Worm (Caenorhabditis elegans) whole organism, L4 larva: Measurements from ENCODE around the gene msp-40.
A peak's percentile ranks its signal among the peaks of the same experiment; 100 is the strongest.

ENCODE experiments used
- F10B5.3 ChIP-seq: sonication (generic microtip); optimal IDR thresholded peaks from 2 replicates; lab custom pipeline; 2016; ENCODE audit warnings: mild to moderate bottlenecking, missing genetic modification characterization, missing compliant biosample characterization
- R02D3.7 ChIP-seq: fragments of 150-350 bp; sonication (generic microtip); optimal IDR thresholded peaks from 3 replicates; lab custom pipeline; 2014; ENCODE audit warnings: missing biosample characterization, missing genetic modification characterization
- T20F7.1 ChIP-seq: fragments of 200-800 bp; sonication (Bioruptor generic); optimal IDR thresholded peaks from 2 replicates; lab custom pipeline; 2018; ENCODE audit warnings: mild to moderate bottlenecking, missing genetic modification characterization, missing compliant biosample characterization
- T26A8.4 ChIP-seq: fragments of 200-800 bp; sonication (Bioruptor generic); IDR thresholded peaks from 2 replicates; pipeline ENCODE4 v1.3.6; 2022; ENCODE audit warnings: missing genetic modification characterization, missing compliant biosample characterization
- Y105C5A.15 ChIP-seq: fragments of 200-800 bp; sonication (Bioruptor generic); IDR thresholded peaks from 2 replicates; pipeline ENCODE4 v1.3.6; 2022; ENCODE audit warnings: missing genetic modification characterization, missing compliant biosample characterization
- Y75B8A.6 ChIP-seq: fragments of 200-800 bp; sonication (Bioruptor generic); IDR thresholded peaks from 2 replicates; pipeline ENCODE4 v1.3.6; 2022; ENCODE audit warnings: missing genetic modification reagents, missing genetic modification characterization, missing compliant biosample characterization
- aha-1 ChIP-seq: fragments of 150-350 bp; peaks from one replicate; lab custom pipeline; 2014; ENCODE audit warnings: missing biosample characterization, missing genetic modification characterization
- aly-2 ChIP-seq: sonication (generic microtip); optimal IDR thresholded peaks from 2 replicates; lab custom pipeline; 2018; ENCODE audit warnings: missing biosample characterization, missing genetic modification characterization
- ama-1 ChIP-seq: fragments of 150-350 bp; optimal IDR thresholded peaks from 2 replicates; lab custom pipeline; 2014; ENCODE audit warnings: inconsistent platforms, mixed read lengths
- attf-4 ChIP-seq: sonication (generic microtip); optimal IDR thresholded peaks from 3 replicates; lab custom pipeline; 2017; ENCODE audit warnings: missing biosample characterization, missing genetic modification characterization
- ceh-20 ChIP-seq: fragments of 200-800 bp; sonication (Bioruptor generic); IDR thresholded peaks from 2 replicates; pipeline ENCODE4 v1.3.6; 2022; ENCODE audit warnings: missing genetic modification reagents, missing genetic modification characterization, missing compliant biosample characterization
- ceh-32 ChIP-seq: sonication (generic microtip); optimal IDR thresholded peaks from 2 replicates; lab custom pipeline; 2016; ENCODE audit warnings: mild to moderate bottlenecking, missing genetic modification characterization, missing compliant biosample characterization; ENCODE audit not compliant: poor library complexity
- ceh-44 ChIP-seq: fragments of 200-800 bp; sonication (Bioruptor generic); IDR thresholded peaks from 2 replicates; pipeline ENCODE4 v1.3.6; 2022; ENCODE audit warnings: missing genetic modification reagents, missing genetic modification characterization, missing compliant biosample characterization
- ceh-62 ChIP-seq: sonication (generic microtip); optimal IDR thresholded peaks from 2 replicates; lab custom pipeline; 2017; ENCODE audit warnings: missing biosample characterization, missing genetic modification characterization
- ces-1 ChIP-seq: fragments of 150-350 bp; sonication (generic microtip); optimal IDR thresholded peaks from 4 replicates; lab custom pipeline; 2014; ENCODE audit warnings: missing biosample characterization, missing genetic modification reagents, missing genetic modification characterization
- dmd-6 ChIP-seq: fragments of 200-800 bp; sonication (Bioruptor generic); IDR thresholded peaks from 2 replicates; pipeline ENCODE4 v1.3.6; 2022; ENCODE audit warnings: missing genetic modification reagents, missing genetic modification characterization, missing compliant biosample characterization
- dpl-1 ChIP-seq: fragments of 150-350 bp; optimal IDR thresholded peaks from 2 replicates; lab custom pipeline; 2014; ENCODE audit warnings: missing biosample characterization, missing genetic modification reagents, missing genetic modification characterization
- dve-1 ChIP-seq: sonication (generic microtip); optimal IDR thresholded peaks from 2 replicates; lab custom pipeline; 2017; ENCODE audit warnings: antibody characterized with exemption, mild to moderate bottlenecking, missing genetic modification characterization, missing compliant biosample characterization; ENCODE audit not compliant: insufficient read depth
- egl-27 ChIP-seq: sonication (generic microtip); optimal IDR thresholded peaks from 3 replicates; lab custom pipeline; 2017; ENCODE audit warnings: missing biosample characterization, missing genetic modification reagents, missing genetic modification characterization
- hif-1 ChIP-seq, 2 experiments: sonication (generic microtip); optimal IDR thresholded peaks; 2 replicates each; lab custom pipeline; 2016 to 2017; ENCODE audit warnings: missing compliant biosample characterization in 2 of 2, missing genetic modification characterization in 2 of 2, missing genetic modification reagents in 2 of 2, missing genotype in 2 of 2, mild to moderate bottlenecking in 1 of 2
- hlh-11 ChIP-seq: fragments of 200-800 bp; sonication (Bioruptor generic); optimal IDR thresholded peaks from 2 replicates; lab custom pipeline; 2018; ENCODE audit warnings: mild to moderate bottlenecking, missing genetic modification characterization, missing compliant biosample characterization
- hmg-1.1 ChIP-seq: fragments of 200-800 bp; sonication (Bioruptor generic); IDR thresholded peaks from 2 replicates; pipeline ENCODE4 v1.3.6; 2022; ENCODE audit warnings: missing genetic modification reagents, missing genetic modification characterization, missing compliant biosample characterization
- lim-7 ChIP-seq: fragments of 200-800 bp; sonication (Bioruptor generic); IDR thresholded peaks from 2 replicates; pipeline ENCODE4 v1.3.6; 2022; ENCODE audit warnings: missing genetic modification characterization, missing compliant biosample characterization
- lin-1 ChIP-seq: fragments of 200-800 bp; sonication (Bioruptor generic); IDR thresholded peaks from 2 replicates; pipeline ENCODE4 v1.3.6; 2022; ENCODE audit warnings: missing genetic modification reagents, missing genetic modification characterization, missing compliant biosample characterization
- lin-29 ChIP-seq: fragments of 200-800 bp; sonication (Bioruptor generic); IDR thresholded peaks from 2 replicates; pipeline ENCODE4 v1.3.6; 2022; ENCODE audit warnings: missing genetic modification reagents, missing genetic modification characterization, missing compliant biosample characterization
- lin-39 ChIP-seq: fragments of 150-350 bp; optimal IDR thresholded peaks from 2 replicates; lab custom pipeline; 2014; ENCODE audit warnings: missing biosample characterization, missing genetic modification reagents, missing genetic modification characterization
- lir-3 ChIP-seq: sonication (generic microtip); optimal IDR thresholded peaks from 2 replicates; lab custom pipeline; 2016; ENCODE audit warnings: mild to moderate bottlenecking, missing genetic modification characterization, missing compliant biosample characterization
- madf-5 ChIP-seq, 2 experiments: fragments of 200-800 bp; sonication (Bioruptor generic); IDR thresholded peaks; 2 replicates each; pipeline ENCODE4 v1.3.6; 2022; ENCODE audit warnings: missing compliant biosample characterization in 2 of 2, missing genetic modification characterization in 2 of 2
- mdl-1 ChIP-seq, 2 experiments: fragments of 150-350 bp in 1 of 2; sonication (generic microtip) in 1 of 2; optimal IDR thresholded peaks; 2 replicates each; lab custom pipeline; 2014 to 2017; ENCODE audit warnings: missing biosample characterization in 2 of 2, missing genetic modification characterization in 2 of 2
- mdt-29 ChIP-seq: fragments of 200-800 bp; sonication (Bioruptor generic); IDR thresholded peaks from 2 replicates; pipeline ENCODE4 v1.3.6; 2022; ENCODE audit warnings: missing genetic modification reagents, missing genetic modification characterization, missing compliant biosample characterization
- mes-2 ChIP-seq: sonication (generic microtip); optimal IDR thresholded peaks from 2 replicates; lab custom pipeline; 2016; ENCODE audit warnings: missing genotype, mild to moderate bottlenecking, missing genetic modification characterization, missing compliant biosample characterization; ENCODE audit not compliant: poor library complexity, severe bottlenecking
- nhr-10 ChIP-seq: fragments of 150-350 bp; optimal IDR thresholded peaks from 2 replicates; lab custom pipeline; 2014; ENCODE audit warnings: missing biosample characterization, missing genetic modification characterization
- nhr-102 ChIP-seq: sonication (generic microtip); optimal IDR thresholded peaks from 2 replicates; lab custom pipeline; 2016; ENCODE audit warnings: mild to moderate bottlenecking, missing genetic modification characterization, moderate library complexity, missing compliant biosample characterization
- nhr-111 ChIP-seq: fragments of 200-800 bp; sonication (Bioruptor generic); optimal IDR thresholded peaks from 2 replicates; lab custom pipeline; 2018; ENCODE audit warnings: mild to moderate bottlenecking, missing genetic modification characterization, missing compliant biosample characterization
- nhr-237 ChIP-seq: sonication (generic microtip); optimal IDR thresholded peaks from 2 replicates; lab custom pipeline; 2017; ENCODE audit warnings: missing biosample characterization, missing genetic modification characterization
- nhr-25 ChIP-seq: sonication (generic microtip); optimal IDR thresholded peaks from 2 replicates; lab custom pipeline; 2017; ENCODE audit warnings: missing genetic modification characterization, mild to moderate bottlenecking, missing compliant biosample characterization, antibody characterized with exemption, moderate library complexity, borderline replicate concordance; ENCODE audit not compliant: insufficient read depth
- nhr-41 ChIP-seq: fragments of 200-800 bp; sonication (Bioruptor generic); IDR thresholded peaks from 2 replicates; pipeline ENCODE4 v1.3.6; 2022; ENCODE audit warnings: missing genetic modification reagents, missing genetic modification characterization, missing compliant biosample characterization
- nhr-42 ChIP-seq: fragments of 200-800 bp; sonication (Bioruptor generic); IDR thresholded peaks from 2 replicates; pipeline ENCODE4 v1.3.6; 2022; ENCODE audit warnings: missing genetic modification characterization, missing compliant biosample characterization
- nhr-76 ChIP-seq: fragments of 150-350 bp; optimal IDR thresholded peaks from 2 replicates; lab custom pipeline; 2014; ENCODE audit warnings: missing biosample characterization, missing genetic modification characterization
- rbr-2 ChIP-seq: sonication (generic microtip); optimal IDR thresholded peaks from 2 replicates; lab custom pipeline; 2016; ENCODE audit warnings: missing genotype, missing genetic modification characterization, missing compliant biosample characterization
- sdz-12 ChIP-seq: fragments of 200-800 bp; sonication (Bioruptor generic); optimal IDR thresholded peaks from 2 replicates; lab custom pipeline; 2018; ENCODE audit warnings: mild to moderate bottlenecking, missing genetic modification characterization, missing compliant biosample characterization
- set-16 ChIP-seq: fragments of 200-800 bp; sonication (Bioruptor generic); IDR thresholded peaks from 2 replicates; pipeline ENCODE4 v1.3.6; 2022; ENCODE audit warnings: missing genetic modification reagents, missing genetic modification characterization, missing compliant biosample characterization
- snpc-1.2 ChIP-seq: fragments of 200-800 bp; sonication (Bioruptor generic); IDR thresholded peaks from 2 replicates; pipeline ENCODE4 v1.3.6; 2022; ENCODE audit warnings: missing genetic modification reagents, missing genetic modification characterization, missing compliant biosample characterization
- spr-1 ChIP-seq: sonication (generic microtip); optimal IDR thresholded peaks from 2 replicates; lab custom pipeline; 2016; ENCODE audit warnings: mild to moderate bottlenecking, missing genetic modification characterization, missing compliant biosample characterization
- unc-62 ChIP-seq, 3 experiments: fragments of 150-350 bp in 1 of 3; sonication (generic microtip); optimal IDR thresholded peaks in 2 of 3; peaks in 1 of 3; 1 replicate in 1 of 3; 2 replicates in 2 of 3; lab custom pipeline; 2014 to 2017; ENCODE audit warnings: missing biosample characterization in 3 of 3, missing genetic modification characterization in 3 of 3, missing genetic modification reagents in 3 of 3, missing genotype in 1 of 3
- vab-7 ChIP-seq: fragments of 200-800 bp; sonication (Bioruptor generic); IDR thresholded peaks from 2 replicates; pipeline ENCODE4 v1.3.6; 2022; ENCODE audit warnings: missing genetic modification reagents, missing genetic modification characterization, missing compliant biosample characterization
- zag-1 ChIP-seq: fragments of 150-350 bp; optimal IDR thresholded peaks from 2 replicates; lab custom pipeline; 2014; ENCODE audit warnings: missing biosample characterization, missing genetic modification characterization
- zfp-3 ChIP-seq: fragments of 200-800 bp; sonication (Bioruptor generic); conservative IDR thresholded peaks from 2 replicates; pipeline ENCODE4 v1.3.6; 2022; ENCODE audit warnings: missing genetic modification reagents, missing genetic modification characterization, missing compliant biosample characterization
- ztf-11 ChIP-seq: fragments of 150-350 bp; optimal IDR thresholded peaks from 2 replicates; lab custom pipeline; 2014; ENCODE audit warnings: missing biosample characterization, missing genetic modification characterization
- ztf-7 ChIP-seq: fragments of 150-350 bp; optimal IDR thresholded peaks from 2 replicates; lab custom pipeline; 2014; ENCODE audit warnings: missing biosample characterization, missing genetic modification characterization

msp-40 gene

DNA sequence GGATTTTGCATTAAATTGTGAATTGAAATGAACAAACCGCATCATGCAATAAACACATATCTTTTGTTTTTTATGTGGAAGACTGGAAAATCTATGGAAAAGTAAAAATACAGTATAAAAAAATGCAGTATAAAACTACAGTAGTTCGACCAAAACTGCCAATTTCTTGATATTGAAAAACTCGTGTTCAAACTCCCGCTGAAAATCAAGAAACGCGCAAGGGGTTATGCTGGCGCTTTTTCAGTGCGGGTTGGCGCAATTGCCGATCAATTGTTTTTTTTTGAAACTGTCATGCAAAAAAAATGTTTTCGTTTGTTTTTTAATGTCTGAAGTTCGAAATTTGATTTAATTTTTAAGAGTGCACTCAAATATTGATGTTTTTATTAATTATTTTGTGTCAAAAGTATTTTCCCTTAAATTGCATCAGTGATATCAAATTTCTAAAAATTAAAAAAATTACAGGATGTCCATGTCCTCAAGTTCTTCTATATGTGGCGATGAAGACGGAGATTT lies 26.4 kb downstream of the msp-40 start, which contains the start of gene dnj-9 (continued):
- TF ChIP-seq spr-1 (tag; lab: Kevin White, UChicago) (peak; percentile 94), vab-7 (GFP tag; lab: Robert Waterston, UW) (no peak), aly-2 (no peak), nhr-111 (no peak), nhr-102 (peak; percentile 97), ces-1 (peak; percentile 52), R02D3.7 (tag; lab: Kevin White, UChicago) (no peak), rbr-2 (peak; percentile 94), ztf-11 (no peak), hmg-1.1 (GFP tag; lab: Robert Waterston, UW) (peak; percentile 92), T20F7.1 (GFP tag; lab: Kevin White, UChicago) (peak; percentile 88), ceh-20 (GFP tag; lab: Robert Waterston, UW) (peak; percentile 90), attf-4 (tag; lab: Kevin White, UChicago) (no peak), sdz-12 (no peak), ama-1 (lab: Kevin White, UChicago) (no peak), set-16 (GFP tag; lab: Robert Waterston, UW) (no peak), dpl-1 (peak; percentile 100), lir-3 (tag; lab: Kevin White, UChicago) (peak; percentile 18), dve-1 (tag; lab: Kevin White, UChicago) (peak; percentile 98), zag-1 (peak; percentile 76), lin-39 (tag; lab: Kevin White, UChicago) (no peak), hif-1 (tag; optimal IDR thresholded peaks at IDR 0.05; lab: Kevin White, UChicago) (peak; percentile 52 to 72), nhr-25 (peak; percentile 88), nhr-42 (GFP tag; lab: Robert Waterston, UW) (peak; percentile 82), unc-62 (GFP tag; optimal IDR thresholded peaks at IDR 0.05 in 1 of 2; lab: Kevin White, UChicago) (peak in 1 of 2 experiments; percentile 98), unc-62 (tag; optimal IDR thresholded peaks at IDR 0.05; lab: Kevin White, UChicago) (no peak), madf-5 (GFP tag; IDR thresholded peaks at IDR 0.05; lab: Robert Waterston, UW) (no peak), nhr-41 (GFP tag; lab: Robert Waterston, UW) (no peak), ztf-7 (peak; percentile 82), nhr-10 (tag; lab: Kevin White, UChicago) (no peak), lin-29 (GFP tag; lab: Robert Waterston, UW) (peak; percentile 87), snpc-1.2 (GFP tag; lab: Robert Waterston, UW) (peak; percentile 73; the same call in 1 of the 2 replicates), ceh-32 (tag; lab: Kevin White, UChicago) (peak; percentile 62), aha-1 (tag; lab: Kevin White, UChicago) (peak; percentile 99), mdl-1 (tag; optimal IDR thresholded peaks at IDR 0.05; lab: Kevin White, UChicago) (peak in 1 of 2 experiments; percentile 51), nhr-76 (tag; lab: Kevin White, UChicago) (peak; percentile 41), ceh-44 (GFP tag; lab: Robert Waterston, UW) (0 out of 2 replicates have a peak, but pooled peaks have one; percentile 20), Y75B8A.6 (no peak), nhr-237 (tag; lab: Kevin White, UChicago) (no peak), dmd-6 (GFP tag; lab: Robert Waterston, UW) (peak; percentile 94), ceh-62 (tag; lab: Kevin White, UChicago) (no peak), F10B5.3 (peak; percentile 93), egl-27 (tag; lab: Kevin White, UChicago) (no peak), zfp-3 (GFP tag; lab: Robert Waterston, UW) (peak; percentile 94), mdt-29 (peak; percentile 79; the same call in 1 of the 2 replicates), lim-7 (GFP tag; lab: Robert Waterston, UW) (no peak), Y105C5A.15 (GFP tag; lab: Robert Waterston, UW) (no peak), hlh-11 (tag; lab: Kevin White, UChicago) (peak; percentile 92), T26A8.4 (GFP tag; lab: Robert Waterston, UW) (peak; percentile 95), mes-2 (tag; lab: Kevin White, UChicago) (peak; percentile 95), lin-1 (GFP tag; lab: Robert Waterston, UW) (peak; percentile 89)
